Fruit fly (Drosophila melanogaster) whole organism, embryonic: ENCODE results near the gene Atg18b.
A peak's percentile ranks its signal among the peaks of the same experiment; 100 is the strongest.

ENCODE experiments used
- Atf6 ChIP-seq: fragments of 200-800 bp; sonication (Bioruptor generic); IDR thresholded peaks from 2 replicates; pipeline ENCODE4 v1.3.6; 2022; ENCODE audit warnings: missing biosample characterization, missing genetic modification characterization
- Awh ChIP-seq: fragments of 200-800 bp; sonication (Bioruptor generic); IDR thresholded peaks from 2 replicates; pipeline ENCODE4, ENCODE4 v1.3.6; 2022; ENCODE audit warnings: missing biosample characterization, missing genetic modification characterization
- BEAF-32 ChIP-seq: fragments of 200-800 bp; sonication (Bioruptor generic); optimal IDR thresholded peaks from 3 replicates; lab custom pipeline; 2017; ENCODE audit warnings: missing biosample characterization, missing genetic modification characterization, mild to moderate bottlenecking, moderate library complexity, missing genetic modification reagents
- CG10431 ChIP-seq: fragments of 200-800 bp; sonication (Bioruptor generic); optimal IDR thresholded peaks from 3 replicates; lab custom pipeline; 2018; ENCODE audit warnings: missing biosample characterization, mild to moderate bottlenecking, missing genetic modification characterization
- CG11560 ChIP-seq: fragments of 200-800 bp; sonication (Bioruptor generic); IDR thresholded peaks from 3 replicates; pipeline ENCODE4 v1.3.6; 2022; ENCODE audit warnings: missing biosample characterization, missing genetic modification characterization
- CG12659 ChIP-seq: fragments of 200-800 bp; sonication (Bioruptor generic); optimal IDR thresholded peaks from 3 replicates; lab custom pipeline; 2017; ENCODE audit warnings: mild to moderate bottlenecking, missing biosample characterization, missing genetic modification reagents, missing genetic modification characterization
- CG15601 ChIP-seq: fragments of 200-800 bp; sonication (Bioruptor generic); optimal IDR thresholded peaks from 3 replicates; lab custom pipeline; 2019; ENCODE audit warnings: missing biosample characterization, mild to moderate bottlenecking, missing genetic modification characterization, moderate library complexity
- CG17186 ChIP-seq: fragments of 200-800 bp; sonication (Bioruptor generic); optimal IDR thresholded peaks from 3 replicates; lab custom pipeline; 2017; ENCODE audit warnings: missing biosample characterization, missing genetic modification reagents, missing genetic modification characterization
- CG17568 ChIP-seq: fragments of 200-800 bp; sonication (Bioruptor generic); optimal IDR thresholded peaks from 2 replicates; lab custom pipeline; 2018; ENCODE audit warnings: missing biosample characterization, mild to moderate bottlenecking, missing genetic modification characterization, moderate library complexity
- CG18764 ChIP-seq: fragments of 200-800 bp; sonication (Bioruptor generic); optimal IDR thresholded peaks from 3 replicates; lab custom pipeline; 2016; ENCODE audit warnings: missing biosample characterization, missing genetic modification characterization
- CG2120 ChIP-seq: fragments of 200-800 bp; sonication (Bioruptor generic); optimal IDR thresholded peaks from 3 replicates; lab custom pipeline; 2016; ENCODE audit warnings: missing biosample characterization, missing genetic modification characterization
- CG31441 ChIP-seq: fragments of 200-800 bp; sonication (Bioruptor generic); IDR thresholded peaks from 2 replicates; pipeline ENCODE4 v1.3.6; 2022; ENCODE audit warnings: missing biosample characterization, missing genetic modification characterization
- CG42726 ChIP-seq: fragments of 200-800 bp; sonication (Bioruptor generic); IDR thresholded peaks from 2 replicates; pipeline ENCODE4 v1.3.6; 2022; ENCODE audit warnings: missing biosample characterization, missing genetic modification characterization; ENCODE audit not compliant: partially characterized antibody
- CG6813 ChIP-seq: fragments of 200-800 bp; sonication (Bioruptor generic); optimal IDR thresholded peaks from 2 replicates; lab custom pipeline; 2017; ENCODE audit warnings: missing biosample characterization, missing genetic modification characterization, mild to moderate bottlenecking, moderate library complexity, missing genetic modification reagents
- CG7357 ChIP-seq: fragments of 200-800 bp; sonication (Bioruptor generic); IDR thresholded peaks from 3 replicates; pipeline ENCODE4 v1.3.6; 2022; ENCODE audit warnings: missing biosample characterization, missing genetic modification characterization
- CG8388 ChIP-seq: fragments of 200-800 bp; sonication (Bioruptor generic); optimal IDR thresholded peaks from 2 replicates; lab custom pipeline; 2019; ENCODE audit warnings: missing biosample characterization, mild to moderate bottlenecking, missing genetic modification characterization, moderate library complexity
- CG9609 ChIP-seq: fragments of 200-800 bp; sonication (Bioruptor generic); optimal IDR thresholded peaks from 3 replicates; lab custom pipeline; 2016; ENCODE audit warnings: missing biosample characterization, missing genetic modification characterization
- E2f2 ChIP-seq: fragments of 200-800 bp; sonication (Bioruptor generic); IDR thresholded peaks from 2 replicates; pipeline ENCODE4 v1.3.6; 2022; ENCODE audit warnings: missing biosample characterization, missing genetic modification characterization
- Fer1 ChIP-seq: fragments of 200-800 bp; sonication (Bioruptor generic); optimal IDR thresholded peaks from 2 replicates; lab custom pipeline; 2017; ENCODE audit warnings: missing biosample characterization, mild to moderate bottlenecking, missing genetic modification characterization
- H2.0 ChIP-seq: fragments of 200-800 bp; sonication (Bioruptor generic); IDR thresholded peaks from 2 replicates; pipeline ENCODE4 v1.3.6; 2022; ENCODE audit warnings: missing biosample characterization, missing genetic modification characterization
- HHEX ChIP-seq: fragments of 200-800 bp; sonication (Bioruptor generic); optimal IDR thresholded peaks from 3 replicates; lab custom pipeline; 2017; ENCODE audit warnings: missing biosample characterization, mild to moderate bottlenecking, missing genetic modification characterization, missing genetic modification reagents
- HmgD ChIP-seq: fragments of 200-800 bp; sonication (Bioruptor generic); optimal IDR thresholded peaks from 3 replicates; lab custom pipeline; 2016; ENCODE audit warnings: missing biosample characterization, missing genetic modification characterization
- MBD-R2 ChIP-seq: fragments of 200-800 bp; sonication (Bioruptor generic); IDR thresholded peaks from 2 replicates; pipeline ENCODE4 v1.3.6; 2022; ENCODE audit warnings: missing biosample characterization, missing genetic modification characterization
- Mad ChIP-seq: fragments of 200-800 bp; sonication (Bioruptor generic); optimal IDR thresholded peaks from 2 replicates; lab custom pipeline; 2016; ENCODE audit warnings: missing biosample characterization, missing genetic modification characterization
- Med ChIP-seq: fragments of 200-800 bp; sonication (Bioruptor generic); peaks from one replicate; lab custom pipeline; 2016; ENCODE audit warnings: missing biosample characterization, missing genetic modification characterization, mild to moderate bottlenecking, inconsistent platforms, moderate library complexity
- Mrtf ChIP-seq: fragments of 200-800 bp; sonication (Bioruptor generic); IDR thresholded peaks from 3 replicates; pipeline ENCODE4 v1.3.6; 2022; ENCODE audit warnings: missing biosample characterization, missing genetic modification characterization
- Nf-YB ChIP-seq: fragments of 200-800 bp; sonication (Bioruptor generic); optimal IDR thresholded peaks from 3 replicates; lab custom pipeline; 2019; ENCODE audit warnings: missing biosample characterization, mild to moderate bottlenecking, missing genetic modification characterization, moderate library complexity
- Pdp1 ChIP-seq, 2 experiments: fragments of 200-800 bp; sonication (Bioruptor generic); optimal IDR thresholded peaks; 3 replicates each; lab custom pipeline; 2016; ENCODE audit warnings: missing biosample characterization in 2 of 2, missing genetic modification characterization in 2 of 2, mild to moderate bottlenecking in 1 of 2, moderate library complexity in 1 of 2
- ash1 ChIP-seq: fragments of 200-800 bp; sonication (Bioruptor generic); optimal IDR thresholded peaks from 2 replicates; lab custom pipeline; 2018; ENCODE audit warnings: missing biosample characterization, mild to moderate bottlenecking, missing genetic modification characterization
- bbx ChIP-seq: fragments of 200-800 bp; sonication (Bioruptor generic); IDR thresholded peaks from 2 replicates; pipeline ENCODE4 v1.3.6; 2022; ENCODE audit warnings: missing biosample characterization, missing genetic modification characterization; ENCODE audit not compliant: partially characterized antibody
- caup ChIP-seq: fragments of 200-800 bp; sonication (Bioruptor generic); optimal IDR thresholded peaks from 3 replicates; lab custom pipeline; 2017; ENCODE audit warnings: missing biosample characterization, mild to moderate bottlenecking, missing genetic modification characterization, moderate library complexity; ENCODE audit not compliant: severe bottlenecking
- dimm ChIP-seq: fragments of 200-800 bp; sonication (Bioruptor generic); IDR thresholded peaks from 2 replicates; pipeline ENCODE4 v1.3.6; 2022; ENCODE audit warnings: missing biosample characterization, missing genetic modification characterization
- emc ChIP-seq: fragments of 200-800 bp; sonication (Bioruptor generic); optimal IDR thresholded peaks from 2 replicates; lab custom pipeline; 2016; ENCODE audit warnings: missing biosample characterization, missing genetic modification characterization
- fd96Cb ChIP-seq: fragments of 200-800 bp; sonication (Bioruptor generic); optimal IDR thresholded peaks from 2 replicates; lab custom pipeline; 2018; ENCODE audit warnings: missing biosample characterization, mild to moderate bottlenecking, missing genetic modification characterization, moderate library complexity
- grn ChIP-seq: fragments of 200-800 bp; sonication (Bioruptor generic); optimal IDR thresholded peaks from 3 replicates; lab custom pipeline; 2017; ENCODE audit warnings: missing biosample characterization, missing genetic modification characterization
- gsb-n ChIP-seq: fragments of 200-800 bp; sonication (Bioruptor generic); optimal IDR thresholded peaks from 3 replicates; lab custom pipeline; 2018; ENCODE audit warnings: missing biosample characterization, mild to moderate bottlenecking, missing genetic modification characterization
- gt ChIP-seq: fragments of 200-800 bp; sonication (Bioruptor generic); IDR thresholded peaks from 2 replicates; pipeline ENCODE4 v1.3.6; 2022; ENCODE audit warnings: missing biosample characterization, missing genetic modification characterization
- ham ChIP-seq: fragments of 200-800 bp; sonication (Bioruptor generic); IDR thresholded peaks from 2 replicates; pipeline ENCODE4 v1.3.6; 2022; ENCODE audit warnings: missing biosample characterization, missing genetic modification characterization
- hkb ChIP-seq, 2 experiments: fragments of 200-800 bp in 1 of 2; fragments of >200 bp in 1 of 2; sonication (Bioruptor generic) in 1 of 2; IDR thresholded peaks in 1 of 2; optimal IDR thresholded peaks in 1 of 2; 2 replicates each; pipeline versions ENCODE4 v1.3.6 to Lab custom; 2017 to 2022; ENCODE audit warnings: missing biosample characterization in 1 of 2, missing genetic modification characterization in 1 of 2
- klu ChIP-seq: fragments of 200-800 bp; sonication (Bioruptor generic); IDR thresholded peaks from 2 replicates; pipeline ENCODE4 v1.3.6; 2022; ENCODE audit warnings: missing biosample characterization, missing genetic modification characterization
- nau ChIP-seq: fragments of 200-800 bp; sonication (Bioruptor generic); optimal IDR thresholded peaks from 3 replicates; lab custom pipeline; 2017; ENCODE audit warnings: missing biosample characterization, mild to moderate bottlenecking, missing genetic modification characterization, missing genetic modification reagents
- nerfin-1 ChIP-seq: fragments of 200-800 bp; sonication (Bioruptor generic); optimal IDR thresholded peaks from 3 replicates; lab custom pipeline; 2019; ENCODE audit warnings: missing biosample characterization, mild to moderate bottlenecking, missing genetic modification characterization, moderate library complexity
- pnt ChIP-seq: fragments of 200-800 bp; sonication (Bioruptor generic); optimal IDR thresholded peaks from 3 replicates; lab custom pipeline; 2016; ENCODE audit warnings: missing biosample characterization, missing genetic modification characterization
- salm ChIP-seq: fragments of 200-800 bp; sonication (Bioruptor generic); optimal IDR thresholded peaks from 2 replicates; lab custom pipeline; 2018; ENCODE audit warnings: missing biosample characterization, mild to moderate bottlenecking, missing genetic modification characterization
- sens ChIP-seq: fragments of 200-800 bp; sonication (Bioruptor generic); peaks from one replicate; lab custom pipeline; 2016; ENCODE audit warnings: missing biosample characterization, missing genetic modification characterization
- vnd ChIP-seq: fragments of 200-800 bp; sonication (Bioruptor generic); IDR thresholded peaks from 3 replicates; pipeline ENCODE4 v1.3.6; 2022; ENCODE audit warnings: missing biosample characterization, missing genetic modification characterization; ENCODE audit not compliant: partially characterized antibody
- wek ChIP-seq: fragments of 200-800 bp; sonication (Bioruptor generic); optimal IDR thresholded peaks from 3 replicates; lab custom pipeline; 2018; ENCODE audit warnings: missing biosample characterization, mild to moderate bottlenecking, missing genetic modification characterization, moderate library complexity
- zfh1 ChIP-seq: fragments of 200-800 bp; sonication (Bioruptor generic); IDR thresholded peaks from 3 replicates; pipeline ENCODE4 v1.3.6; 2022; ENCODE audit warnings: missing biosample characterization, missing genetic modification characterization

The Atg18b gene

dm6 chr2L:21263470-21264146, 43.2 kb upstream of the Atg18b start (continued):
- TF ChIP-seq Nf-YB (GFP tag; lab: Kevin White, UChicago) (no peak), MBD-R2 (GFP tag; lab: Robert Waterston, UW) (no peak), nau (GFP tag; lab: Kevin White, UChicago) (no peak), CG11560 (no peak), CG6813 (GFP tag; lab: Kevin White, UChicago) (peak; percentile 23), dimm (GFP tag; lab: Robert Waterston, UW) (no peak), hkb (optimal IDR thresholded peaks at IDR 0.05; lab: Kevin White, UChicago) (no peak), hkb (GFP tag; IDR thresholded peaks at IDR 0.05; lab: Robert Waterston, UW) (peak; percentile 52; the same call in 1 of the 2 replicates), Mad (GFP tag; lab: Kevin White, UChicago) (no peak), salm (tag; lab: Kevin White, UChicago) (no peak), CG2120 (peak; percentile 36), gsb-n (tag; lab: Kevin White, UChicago) (peak; percentile 47), HHEX (no peak), ham (GFP tag; lab: Robert Waterston, UW) (no peak), gt (GFP tag; lab: Robert Waterston, UW) (no peak), CG18764 (no peak), CG17568 (GFP tag; lab: Kevin White, UChicago) (peak; percentile 12), vnd (GFP tag; lab: Robert Waterston, UW) (no peak), CG7357 (GFP tag; lab: Robert Waterston, UW) (peak; percentile 77; the same call in 2 of the 3 replicates), CG31441 (peak; percentile 57)

- TF ChIP-seq H2.0 (GFP tag; lab: Robert Waterston, UW) (no peak), dimm (GFP tag; lab: Robert Waterston, UW) (no peak), CG11560 (no peak), pnt (GFP tag; lab: Kevin White, UChicago) (no peak), sens (GFP tag; lab: Kevin White, UChicago) (peak; percentile 86), Awh (GFP tag; lab: Robert Waterston, UW) (no peak), emc (no peak), E2f2 (peak; percentile 43; the same call in 1 of the 2 replicates), CG42726 (GFP tag; lab: Robert Waterston, UW) (no peak), grn (no peak), ash1 (no peak), Atf6 (GFP tag; lab: Robert Waterston, UW) (no peak), klu (GFP tag; lab: Robert Waterston, UW) (peak; percentile 69; the same call in 1 of the 2 replicates), Med (GFP tag; lab: Kevin White, UChicago) (peak; percentile 82), CG17186 (GFP tag; lab: Kevin White, UChicago) (peak; percentile 1), BEAF-32 (GFP tag; lab: Kevin White, UChicago) (peak; percentile 33), MBD-R2 (GFP tag; lab: Robert Waterston, UW) (peak; percentile 49), wek (GFP tag; lab: Kevin White, UChicago) (peak; percentile 96), Pdp1 (GFP tag; optimal IDR thresholded peaks at IDR 0.05; lab: Kevin White, UChicago) (peak in 1 of 2 experiments; percentile 44), fd96Cb (tag; lab: Kevin White, UChicago) (no peak), bbx (GFP tag; lab: Robert Waterston, UW) (0 out of 2 replicates have a peak, but pooled peaks have one; percentile 43), Mrtf (no peak), CG15601 (tag; lab: Kevin White, UChicago) (peak; percentile 7), CG10431 (GFP tag; lab: Kevin White, UChicago) (no peak), caup (GFP tag; lab: Kevin White, UChicago) (peak; percentile 2), zfh1 (GFP tag; lab: Robert Waterston, UW) (peak; percentile 39; the same call in 1 of the 3 replicates), CG8388 (GFP tag; lab: Kevin White, UChicago) (peak; percentile 15), CG9609 (GFP tag; lab: Kevin White, UChicago) (no peak), nerfin-1 (tag; lab: Kevin White, UChicago) (no peak), Fer1 (GFP tag; lab: Kevin White, UChicago) (peak; percentile 1), CG12659 (GFP tag; lab: Kevin White, UChicago) (peak; percentile 66), HmgD (GFP tag; lab: Kevin White, UChicago) (peak; percentile 15)
These were observed 42.5 kb upstream of the Atg18b start, which contains the start of gene CG8671 for dm6 chr2L:21262832-21263231. CG8671 (plus strand) TSS chr2L:21262956.
